Worm (Caenorhabditis elegans) whole organism, mixed stage, embryonic: ENCODE measurements around the gene acs-4.
A peak's percentile ranks its signal among the peaks of the same experiment; 100 is the strongest.

ENCODE experiments used
- M03D4.4 ChIP-seq: sonication (generic microtip); optimal IDR thresholded peaks from 2 replicates; lab custom pipeline; 2017; ENCODE audit warnings: mild to moderate bottlenecking, missing genetic modification characterization, missing compliant biosample characterization
- bed-3 ChIP-seq: fragments of 200-800 bp; sonication (Bioruptor generic); optimal IDR thresholded peaks from 3 replicates; lab custom pipeline; 2018; ENCODE audit warnings: mild to moderate bottlenecking, missing genetic modification characterization, moderate library complexity, missing compliant biosample characterization
- blmp-1 ChIP-seq: fragments of 150-350 bp; optimal IDR thresholded peaks from 2 replicates; lab custom pipeline; 2014; ENCODE audit warnings: missing biosample characterization, missing genetic modification characterization
- ceh-39 ChIP-seq: fragments of 150-350 bp; optimal IDR thresholded peaks from 2 replicates; lab custom pipeline; 2014; ENCODE audit warnings: missing biosample characterization, missing genetic modification characterization
- ceh-43 ChIP-seq: fragments of 200-800 bp; sonication (Bioruptor generic); optimal IDR thresholded peaks from 2 replicates; lab custom pipeline; 2018; ENCODE audit warnings: mild to moderate bottlenecking, missing genetic modification characterization, moderate library complexity, missing compliant biosample characterization
- ceh-83 ChIP-seq: fragments of 200-800 bp; sonication (Bioruptor generic); optimal IDR thresholded peaks from 2 replicates; lab custom pipeline; 2018; ENCODE audit warnings: mild to moderate bottlenecking, missing genetic modification characterization, missing compliant biosample characterization
- ces-1 ChIP-seq: fragments of 150-350 bp; optimal IDR thresholded peaks from 2 replicates; lab custom pipeline; 2014; ENCODE audit warnings: missing biosample characterization, missing genetic modification reagents, missing genetic modification characterization
- cnd-1 ChIP-seq: fragments of 200-800 bp; sonication (Bioruptor generic); optimal IDR thresholded peaks from 2 replicates; lab custom pipeline; 2018; ENCODE audit warnings: mild to moderate bottlenecking, missing genetic modification characterization, missing compliant biosample characterization
- drap-1 ChIP-seq: fragments of 200-800 bp; sonication (Bioruptor generic); optimal IDR thresholded peaks from 3 replicates; lab custom pipeline; 2018; ENCODE audit warnings: mild to moderate bottlenecking, missing genetic modification characterization, missing compliant biosample characterization
- elt-1 ChIP-seq: sonication (generic microtip); optimal IDR thresholded peaks from 2 replicates; lab custom pipeline; 2017; ENCODE audit warnings: missing genetic modification characterization, mild to moderate bottlenecking, missing compliant biosample characterization, antibody characterized with exemption, moderate library complexity, borderline replicate concordance; ENCODE audit not compliant: insufficient read depth
- elt-3 ChIP-seq: fragments of 150-350 bp; optimal IDR thresholded peaks from 2 replicates; lab custom pipeline; 2014; ENCODE audit warnings: missing biosample characterization, missing genetic modification characterization
- flh-1 ChIP-seq: fragments of 200-800 bp; sonication (Bioruptor generic); optimal IDR thresholded peaks from 2 replicates; lab custom pipeline; 2018; ENCODE audit warnings: mild to moderate bottlenecking, missing genetic modification characterization, moderate library complexity, missing compliant biosample characterization
- ham-2 ChIP-seq: fragments of 200-800 bp; sonication (Bioruptor generic); optimal IDR thresholded peaks from 2 replicates; lab custom pipeline; 2018; ENCODE audit warnings: mild to moderate bottlenecking, missing genetic modification characterization, missing compliant biosample characterization
- hlh-1 ChIP-seq: fragments of 150-350 bp; optimal IDR thresholded peaks from 2 replicates; lab custom pipeline; 2014; ENCODE audit warnings: missing biosample characterization, missing genetic modification reagents, missing genetic modification characterization
- lin-13 ChIP-seq: fragments of 150-350 bp; optimal IDR thresholded peaks from 2 replicates; lab custom pipeline; 2014; ENCODE audit warnings: missing biosample characterization, missing genetic modification characterization
- lin-32 ChIP-seq: fragments of 200-800 bp; sonication (Bioruptor generic); optimal IDR thresholded peaks from 2 replicates; lab custom pipeline; 2018; ENCODE audit warnings: mild to moderate bottlenecking, missing genetic modification characterization, missing compliant biosample characterization
- lsy-2 ChIP-seq: fragments of 150-350 bp; optimal IDR thresholded peaks from 2 replicates; lab custom pipeline; 2014; ENCODE audit warnings: missing biosample characterization, missing genetic modification characterization
- mab-5 ChIP-seq: fragments of 150-350 bp; optimal IDR thresholded peaks from 2 replicates; lab custom pipeline; 2014; ENCODE audit warnings: missing biosample characterization, missing genetic modification characterization
- mep-1 ChIP-seq: fragments of 150-350 bp; optimal IDR thresholded peaks from 2 replicates; lab custom pipeline; 2017; ENCODE audit warnings: missing biosample characterization, missing genetic modification reagents, missing genetic modification characterization, inconsistent platforms
- mls-2 ChIP-seq: sonication (generic microtip); optimal IDR thresholded peaks from 2 replicates; lab custom pipeline; 2016; ENCODE audit warnings: mild to moderate bottlenecking, missing genetic modification characterization, moderate library complexity, missing compliant biosample characterization
- nhr-12 ChIP-seq: fragments of 150-350 bp; optimal IDR thresholded peaks from 2 replicates; lab custom pipeline; 2014; ENCODE audit warnings: missing biosample characterization, missing genetic modification characterization
- nhr-2 ChIP-seq: fragments of 150-350 bp; optimal IDR thresholded peaks from 2 replicates; lab custom pipeline; 2014; ENCODE audit warnings: missing biosample characterization, missing genetic modification characterization
- nhr-237 ChIP-seq: fragments of 150-350 bp; optimal IDR thresholded peaks from 2 replicates; lab custom pipeline; 2014; ENCODE audit warnings: missing biosample characterization, missing genetic modification characterization
- nhr-28 ChIP-seq: fragments of 150-350 bp; optimal IDR thresholded peaks from 2 replicates; lab custom pipeline; 2014; ENCODE audit warnings: missing biosample characterization, missing genetic modification characterization
- nhr-76 ChIP-seq: sonication (generic microtip); optimal IDR thresholded peaks from 2 replicates; lab custom pipeline; 2017; ENCODE audit warnings: missing biosample characterization, missing genetic modification characterization
- pha-4 ChIP-seq: fragments of 150-350 bp; optimal IDR thresholded peaks from 2 replicates; lab custom pipeline; 2018; ENCODE audit warnings: missing biosample characterization, missing genetic modification reagents, missing genetic modification characterization
- sem-2 ChIP-seq: fragments of 200-800 bp; sonication (Bioruptor generic); optimal IDR thresholded peaks from 2 replicates; lab custom pipeline; 2018; ENCODE audit warnings: mild to moderate bottlenecking, missing genetic modification characterization, missing compliant biosample characterization
- snpc-4 ChIP-seq: fragments of 150-350 bp; optimal IDR thresholded peaks from 2 replicates; lab custom pipeline; 2014; ENCODE audit warnings: missing biosample characterization, missing genetic modification characterization
- sptf-1 ChIP-seq: sonication (generic microtip); optimal IDR thresholded peaks from 2 replicates; lab custom pipeline; 2017; ENCODE audit warnings: mild to moderate bottlenecking, missing genetic modification characterization, moderate library complexity, missing compliant biosample characterization
- tbx-8 ChIP-seq: fragments of 200-800 bp; sonication (Bioruptor generic); optimal IDR thresholded peaks from 2 replicates; lab custom pipeline; 2018; ENCODE audit warnings: mild to moderate bottlenecking, missing genetic modification characterization, moderate library complexity, missing compliant biosample characterization
- unc-120 ChIP-seq: sonication (generic microtip); optimal IDR thresholded peaks from 2 replicates; lab custom pipeline; 2017; ENCODE audit warnings: missing genetic modification characterization, missing compliant biosample characterization; ENCODE audit not compliant: poor library complexity, severe bottlenecking
- unc-39 ChIP-seq: fragments of 150-350 bp; optimal IDR thresholded peaks from 2 replicates; lab custom pipeline; 2014; ENCODE audit warnings: missing biosample characterization, missing genetic modification characterization
- unc-62 ChIP-seq: fragments of 150-350 bp; optimal IDR thresholded peaks from 2 replicates; lab custom pipeline; 2014; ENCODE audit warnings: missing biosample characterization, missing genetic modification reagents, missing genetic modification characterization
- zip-8 ChIP-seq: fragments of 150-350 bp; optimal IDR thresholded peaks from 2 replicates; lab custom pipeline; 2014; ENCODE audit warnings: missing biosample characterization, missing genetic modification characterization
- ztf-11 ChIP-seq: fragments of 150-350 bp; optimal IDR thresholded peaks from 2 replicates; lab custom pipeline; 2014; ENCODE audit warnings: missing biosample characterization, missing genetic modification characterization

Gene acs-4

ce11 chrIII:7162065-7162762 lies 5.4 kb upstream of the acs-4 start, which contains the start of the genes syf-2 and K04G7.1:
TSS of gene syf-2 (minus strand) at chrIII:7162115.
TSS of gene K04G7.1 (plus strand) at chrIII:7162712.
- peak; percentile 85 for TF ChIP-seq pha-4 (tag; lab: Kevin White, UChicago)
- TF ChIP-seq M03D4.4 (tag; lab: Kevin White, UChicago), result no peak
- peak; percentile 89 for TF ChIP-seq lsy-2 (tag; lab: Kevin White, UChicago)
- no peak for TF ChIP-seq elt-1 (tag; lab: Kevin White, UChicago)
- TF ChIP-seq ceh-39, result peak; percentile 87
- peak; percentile 42 for TF ChIP-seq drap-1 (GFP tag; lab: Kevin White, UChicago)
- TF ChIP-seq unc-120, result peak; percentile 53
- TF ChIP-seq ces-1 (GFP tag; lab: Kevin White, UChicago), result peak; percentile 80
- TF ChIP-seq elt-3, result no peak
- TF ChIP-seq snpc-4 (tag; lab: Kevin White, UChicago), result no peak
- no peak for TF ChIP-seq nhr-28
- TF ChIP-seq cnd-1 (tag; lab: Kevin White, UChicago), result no peak
- peak; percentile 98 for TF ChIP-seq mep-1 (tag; lab: Kevin White, UChicago)
- TF ChIP-seq lin-13 (tag; lab: Kevin White, UChicago), result peak; percentile 96
- no peak for TF ChIP-seq ztf-11
- TF ChIP-seq ham-2, result no peak
- no peak for TF ChIP-seq mab-5
- peak; percentile 3 for TF ChIP-seq ceh-43 (GFP tag; lab: Kevin White, UChicago)
- TF ChIP-seq nhr-237 (tag; lab: Kevin White, UChicago), result peak; percentile 88
- no peak for TF ChIP-seq ceh-83
- no peak for TF ChIP-seq bed-3 (GFP tag; lab: Kevin White, UChicago)
- TF ChIP-seq mls-2 (tag; lab: Kevin White, UChicago), result peak; percentile 9
- no peak for TF ChIP-seq lin-32 (GFP tag; lab: Kevin White, UChicago)
- peak; percentile 69 for TF ChIP-seq hlh-1 (tag; lab: Kevin White, UChicago)
- TF ChIP-seq zip-8 (tag; lab: Kevin White, UChicago), result no peak
- peak; percentile 70 for TF ChIP-seq unc-62 (GFP tag; lab: Kevin White, UChicago)
- TF ChIP-seq unc-39 (tag; lab: Kevin White, UChicago), result no peak
- TF ChIP-seq sem-2 (GFP tag; lab: Kevin White, UChicago), result no peak
- no peak for TF ChIP-seq flh-1 (GFP tag; lab: Kevin White, UChicago)
- no peak for TF ChIP-seq nhr-76
- no peak for TF ChIP-seq nhr-12 (tag; lab: Kevin White, UChicago)
- peak; percentile 78 for TF ChIP-seq sptf-1 (tag; lab: Kevin White, UChicago)
- TF ChIP-seq tbx-8, result no peak
- TF ChIP-seq nhr-2 (tag; lab: Kevin White, UChicago), result peak; percentile 42
- TF ChIP-seq blmp-1 (tag; lab: Kevin White, UChicago), result no peak

ce11 chrIII:7165276-7165675 lies 2.4 kb upstream of the acs-4 start:
- TF ChIP-seq unc-62 (GFP tag; lab: Kevin White, UChicago), result no peak
- no peak for TF ChIP-seq nhr-12 (tag; lab: Kevin White, UChicago)
- no peak for TF ChIP-seq nhr-237 (tag; lab: Kevin White, UChicago)
- TF ChIP-seq ceh-83, result no peak
- TF ChIP-seq unc-120, result no peak
- TF ChIP-seq elt-3, result no peak
- no peak for TF ChIP-seq snpc-4 (tag; lab: Kevin White, UChicago)

- TF ChIP-seq hlh-1 (tag; lab: Kevin White, UChicago), result no peak
- peak; percentile 10 for TF ChIP-seq ces-1 (GFP tag; lab: Kevin White, UChicago)
- TF ChIP-seq, all 35 proteins: peak for 1
These were observed 1.8 kb upstream of the acs-4 start for ce11 chrIII:7165816-7166229.
